Fruit fly (Drosophila melanogaster) whole organism, embryonic: ENCODE measurements around the gene Invadolysin.

ENCODE experiments used
- CG32532 ChIP-seq: fragments of 200-800 bp; sonication (Bioruptor generic); IDR thresholded peaks from 2 replicates; pipeline ENCODE4 v1.3.6; 2022; ENCODE audit warnings: missing biosample characterization, missing genetic modification characterization
- CG8944 ChIP-seq: fragments of 200-800 bp; sonication (Bioruptor generic); optimal IDR thresholded peaks from 3 replicates; lab custom pipeline; 2016; ENCODE audit warnings: missing biosample characterization, missing genetic modification characterization
- CG9817 ChIP-seq: fragments of 200-800 bp; sonication (Bioruptor generic); optimal IDR thresholded peaks from 2 replicates; lab custom pipeline; 2018; ENCODE audit warnings: missing biosample characterization, mild to moderate bottlenecking, missing genetic modification characterization, moderate library complexity
- Dek ChIP-seq: fragments of 200-800 bp; sonication (Bioruptor generic); optimal IDR thresholded peaks from 3 replicates; lab custom pipeline; 2019; ENCODE audit warnings: missing biosample characterization, mild to moderate bottlenecking, missing genetic modification characterization, moderate library complexity
- Dref ChIP-seq: fragments of 200-800 bp; sonication (Bioruptor generic); IDR thresholded peaks from 2 replicates; pipeline ENCODE4 v1.3.6; 2022; ENCODE audit warnings: missing biosample characterization, missing genetic modification characterization
- E2f1 ChIP-seq: fragments of 200-800 bp; sonication (Bioruptor generic); IDR thresholded peaks from 2 replicates; pipeline ENCODE4 v1.3.6; 2022; ENCODE audit warnings: missing biosample characterization, missing genetic modification characterization
- Fer1 ChIP-seq: fragments of 200-800 bp; sonication (Bioruptor generic); optimal IDR thresholded peaks from 2 replicates; lab custom pipeline; 2017; ENCODE audit warnings: missing biosample characterization, mild to moderate bottlenecking, missing genetic modification characterization
- hb ChIP-seq: fragments of 200-800 bp; sonication (Bioruptor generic); IDR thresholded peaks from 3 replicates; pipeline ENCODE4 v1.3.6; 2022; ENCODE audit warnings: missing biosample characterization, missing genetic modification characterization; ENCODE audit not compliant: partially characterized antibody
- her ChIP-seq: fragments of 200-800 bp; sonication (Bioruptor generic); optimal IDR thresholded peaks from 2 replicates; lab custom pipeline; 2016; ENCODE audit warnings: missing biosample characterization, missing genetic modification characterization
- phol ChIP-seq: fragments of 200-800 bp; sonication (Bioruptor generic); optimal IDR thresholded peaks from 3 replicates; lab custom pipeline; 2018; ENCODE audit warnings: missing biosample characterization, mild to moderate bottlenecking, missing genetic modification characterization, moderate library complexity
- slou ChIP-seq: fragments of 200-800 bp; sonication (Bioruptor generic); optimal IDR thresholded peaks from 3 replicates; lab custom pipeline; 2016; ENCODE audit warnings: missing biosample characterization, missing genetic modification characterization

dm6 chr3R:10167280-10167679, 22.8 kb downstream of the Invadolysin start:
- TF ChIP-seq CG9817 = no peak
- TF ChIP-seq slou = no peak
- TF ChIP-seq Fer1 (GFP tag; lab: Kevin White, UChicago) = no peak
- TF ChIP-seq her (GFP tag; lab: Kevin White, UChicago) = no peak
- no peak for TF ChIP-seq Dref (GFP tag; lab: Robert Waterston, UW)
- TF ChIP-seq phol (tag; lab: Kevin White, UChicago) = no peak
- no peak for TF ChIP-seq CG32532
- no peak for TF ChIP-seq hb (GFP tag; lab: Robert Waterston, UW)
- TF ChIP-seq Dek (tag; lab: Kevin White, UChicago) = no peak
- TF ChIP-seq E2f1 = no peak
- no peak for TF ChIP-seq CG8944 (GFP tag; lab: Kevin White, UChicago)
